Fruit fly (Drosophila melanogaster): ENCODE results near the gene Mnt.

Mnt gene

DNA sequence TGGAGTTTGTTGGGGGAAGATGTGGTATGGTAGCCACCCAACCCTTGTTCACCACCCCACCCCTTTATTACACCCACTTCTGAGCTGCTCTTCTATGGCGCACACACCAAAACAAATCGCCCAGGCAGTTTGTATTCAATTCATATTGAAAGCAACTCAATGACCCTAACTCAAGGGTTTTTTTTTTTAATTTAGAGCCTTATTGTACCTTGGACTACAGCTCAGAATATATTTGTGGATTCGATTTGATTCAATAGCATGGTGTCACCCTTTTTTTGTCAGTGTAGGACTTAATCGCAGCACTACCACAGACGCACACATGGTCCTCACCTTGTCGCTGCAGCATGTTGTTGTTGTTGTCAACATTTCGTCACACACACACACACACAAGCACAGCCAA, 50.6 kb downstream of the Mnt start (continued):
- TF ChIP-seq phol (tag; optimal IDR thresholded peaks at IDR 0.05) (peak; percentile 13), Sox100B (GFP tag; optimal IDR thresholded peaks at IDR 0.05) (no peak), CG9932 (GFP tag; IDR thresholded peaks at IDR 0.05) (0 out of 2 replicates have a peak, but pooled peaks have one; percentile 9), Meics (GFP tag; optimal IDR thresholded peaks at IDR 0.05) (peak; percentile 16), bab2 (GFP tag; optimal IDR thresholded peaks at IDR 0.05) (peak; percentile 3), abd-A (tag; optimal IDR thresholded peaks at IDR 0.05) (no peak), CG18599 (GFP tag; optimal IDR thresholded peaks at IDR 0.05) (peak; percentile 42), Gug (GFP tag; IDR thresholded peaks at IDR 0.05) (0 out of 4 replicates have a peak, but pooled peaks have one; percentile 8), pb (GFP tag; optimal IDR thresholded peaks at IDR 0.05) (no peak), bbx (GFP tag; IDR thresholded peaks at IDR 0.05; ENCODE audit: partially characterized antibody) (no peak), Oli (tag; optimal IDR thresholded peaks at IDR 0.05) (peak; percentile 9), PHDP (tag; optimal IDR thresholded peaks at IDR 0.05) (peak; percentile 9), zen (tag; optimal IDR thresholded peaks at IDR 0.05) (no peak), Xrp1 (GFP tag; IDR thresholded peaks at IDR 0.05) (peak; percentile 68), emc (GFP tag; optimal IDR thresholded peaks at IDR 0.05) (no peak), CG12391 (tag; optimal IDR thresholded peaks at IDR 0.05) (peak; percentile 31), CG15011 (GFP tag; optimal IDR thresholded peaks at IDR 0.05) (no peak), zfh1 (GFP tag; IDR thresholded peaks at IDR 0.05) (peak; percentile 45; the same call in 1 of the 3 replicates), CG2712 (tag; optimal IDR thresholded peaks at IDR 0.05) (peak; percentile 15), pnt (GFP tag; optimal IDR thresholded peaks at IDR 0.05) (no peak), CG13775 (GFP tag; optimal IDR thresholded peaks at IDR 0.05) (no peak), hkb (optimal IDR thresholded peaks at IDR 0.05) (no peak), hkb (GFP tag; IDR thresholded peaks at IDR 0.05) (peak; percentile 49; the same call in 1 of the 2 replicates), CG7372 (GFP tag; IDR thresholded peaks at IDR 0.05) (no peak), Usf (GFP tag; optimal IDR thresholded peaks at IDR 0.05) (no peak), fd96Cb (tag; optimal IDR thresholded peaks at IDR 0.05) (peak; percentile 18), CG13424 (tag; optimal IDR thresholded peaks at IDR 0.05) (peak; percentile 0), tgo (GFP tag; IDR thresholded peaks at IDR 0.05) (peak; percentile 26; the same call in 1 of the 3 replicates), Vsx1 (GFP tag; optimal IDR thresholded peaks at IDR 0.05) (no peak), CG10979 (tag; optimal IDR thresholded peaks at IDR 0.05) (peak; percentile 18), prd (optimal IDR thresholded peaks at IDR 0.05) (no peak), prd (GFP tag; IDR thresholded peaks at IDR 0.05) (peak; percentile 47; the same call in 1 of the 3 replicates), CG18262 (tag; optimal IDR thresholded peaks at IDR 0.05) (no peak), ind (GFP tag; optimal IDR thresholded peaks at IDR 0.05) (peak; percentile 34), ci (GFP tag; IDR thresholded peaks at IDR 0.05) (0 out of 3 replicates have a peak, but pooled peaks have one; percentile 57), CG12104 (GFP tag; optimal IDR thresholded peaks at IDR 0.05) (peak; percentile 13), dysf (GFP tag; IDR thresholded peaks at IDR 0.05) (peak; percentile 37; the same call in 1 of the 3 replicates), CG11085 (GFP tag; IDR thresholded peaks at IDR 0.05) (no peak), CG7357 (GFP tag; IDR thresholded peaks at IDR 0.05) (0 out of 3 replicates have a peak, but pooled peaks have one; percentile 22), Deaf1 (tag; optimal IDR thresholded peaks at IDR 0.05) (no peak), CG31441 (GFP tag; IDR thresholded peaks at IDR 0.05) (0 out of 2 replicates have a peak, but pooled peaks have one; percentile 16), CG10565 (GFP tag; optimal IDR thresholded peaks at IDR 0.05) (no peak), CG43689 (GFP tag; IDR thresholded peaks at IDR 0.05) (no peak), tna (GFP tag; IDR thresholded peaks at IDR 0.05; ENCODE audit: partially characterized antibody) (no peak), her (GFP tag; optimal IDR thresholded peaks at IDR 0.05) (no peak), CG12942 (GFP tag; optimal IDR thresholded peaks at IDR 0.05) (no peak), CG12744 (GFP tag; optimal IDR thresholded peaks at IDR 0.05) (no peak), lmd (GFP tag; IDR thresholded peaks at IDR 0.05) (peak; percentile 30; the same call in 1 of the 2 replicates), corto (GFP tag; optimal IDR thresholded peaks at IDR 0.05) (no peak), Fer2 (tag; optimal IDR thresholded peaks at IDR 0.05) (no peak), CG17328 (GFP tag; IDR thresholded peaks at IDR 0.05) (peak; percentile 37; the same call in 1 of the 2 replicates)
